Fruit fly (Drosophila melanogaster) whole organism, embryonic: ENCODE measurements around the gene hry.

ENCODE experiments used
- CG10462 ChIP-seq: fragments of 200-800 bp; sonication (Bioruptor generic); optimal IDR thresholded peaks from 2 replicates; lab custom pipeline; 2016; ENCODE audit warnings: missing biosample characterization, missing genetic modification characterization
- CG11695 ChIP-seq: fragments of 200-800 bp; sonication (Bioruptor generic); IDR thresholded peaks from 3 replicates; pipeline ENCODE4 v1.3.6; 2022; ENCODE audit warnings: missing biosample characterization, missing genetic modification characterization
- CG12155 ChIP-seq: fragments of 200-800 bp; sonication (Bioruptor generic); optimal IDR thresholded peaks from 3 replicates; lab custom pipeline; 2016; ENCODE audit warnings: missing biosample characterization, missing genetic modification characterization
- CG12219 ChIP-seq: fragments of 200-800 bp; sonication (Bioruptor generic); optimal IDR thresholded peaks from 3 replicates; lab custom pipeline; 2018; ENCODE audit warnings: missing biosample characterization, mild to moderate bottlenecking, missing genetic modification characterization
- CG12299 ChIP-seq: fragments of 200-800 bp; sonication (Bioruptor generic); optimal IDR thresholded peaks from 2 replicates; lab custom pipeline; 2018; ENCODE audit warnings: missing biosample characterization, mild to moderate bottlenecking, missing genetic modification characterization
- CG13296 ChIP-seq: fragments of 200-800 bp; sonication (Bioruptor generic); optimal IDR thresholded peaks from 3 replicates; lab custom pipeline; 2018; ENCODE audit warnings: missing biosample characterization, mild to moderate bottlenecking, missing genetic modification characterization
- CG14050 ChIP-seq: fragments of 200-800 bp; sonication (Bioruptor generic); IDR thresholded peaks from 3 replicates; pipeline ENCODE4 v1.3.6; 2022; ENCODE audit warnings: missing biosample characterization, missing genetic modification characterization
- CG15269 ChIP-seq: fragments of 200-800 bp; sonication (Bioruptor generic); optimal IDR thresholded peaks from 2 replicates; lab custom pipeline; 2018; ENCODE audit warnings: missing biosample characterization, mild to moderate bottlenecking, missing genetic modification characterization, moderate library complexity
- CG2202 ChIP-seq: fragments of 200-800 bp; sonication (Bioruptor generic); optimal IDR thresholded peaks from 2 replicates; lab custom pipeline; 2018; ENCODE audit warnings: missing biosample characterization, mild to moderate bottlenecking, missing genetic modification characterization
- CG2712 ChIP-seq: fragments of 200-800 bp; optimal IDR thresholded peaks from 3 replicates; lab custom pipeline; 2019; ENCODE audit warnings: missing biosample characterization, mild to moderate bottlenecking, missing genetic modification characterization, moderate library complexity
- CG3995 ChIP-seq: fragments of 200-800 bp; sonication (Bioruptor generic); optimal IDR thresholded peaks from 3 replicates; lab custom pipeline; 2016; ENCODE audit warnings: missing biosample characterization, missing genetic modification characterization
- CG42726 ChIP-seq: fragments of 200-800 bp; sonication (Bioruptor generic); IDR thresholded peaks from 2 replicates; pipeline ENCODE4 v1.3.6; 2022; ENCODE audit warnings: missing biosample characterization, missing genetic modification characterization; ENCODE audit not compliant: partially characterized antibody
- CG4820 ChIP-seq: fragments of 200-800 bp; sonication (Bioruptor generic); optimal IDR thresholded peaks from 3 replicates; lab custom pipeline; 2016; ENCODE audit warnings: missing biosample characterization, missing genetic modification characterization
- CG6689 ChIP-seq: fragments of 200-800 bp; sonication (Bioruptor generic); IDR thresholded peaks from 2 replicates; pipeline ENCODE4 v1.3.6; 2022; ENCODE audit warnings: missing biosample characterization, missing genetic modification characterization
- CG7357 ChIP-seq: fragments of 200-800 bp; sonication (Bioruptor generic); IDR thresholded peaks from 3 replicates; pipeline ENCODE4 v1.3.6; 2022; ENCODE audit warnings: missing biosample characterization, missing genetic modification characterization
- CG7928 ChIP-seq: fragments of 200-800 bp; sonication (Bioruptor generic); optimal IDR thresholded peaks from 2 replicates; lab custom pipeline; 2017; ENCODE audit warnings: missing biosample characterization, mild to moderate bottlenecking, missing genetic modification characterization
- CG8359 ChIP-seq: fragments of 200-800 bp; sonication (Bioruptor generic); optimal IDR thresholded peaks from 2 replicates; lab custom pipeline; 2017; ENCODE audit warnings: missing biosample characterization, mild to moderate bottlenecking, missing genetic modification characterization, borderline replicate concordance
- Dbx ChIP-seq: fragments of 200-800 bp; sonication (Bioruptor generic); IDR thresholded peaks from 3 replicates; pipeline ENCODE4 v1.3.6; 2022; ENCODE audit warnings: missing biosample characterization, missing genetic modification characterization
- ERR ChIP-seq: fragments of 200-800 bp; sonication (Bioruptor generic); optimal IDR thresholded peaks from 2 replicates; lab custom pipeline; 2016; ENCODE audit warnings: missing biosample characterization, missing genetic modification characterization
- Ets97D ChIP-seq: fragments of 200-800 bp; sonication (Bioruptor generic); optimal IDR thresholded peaks from 3 replicates; lab custom pipeline; 2016; ENCODE audit warnings: missing biosample characterization, missing genetic modification characterization
- HHEX ChIP-seq: fragments of 200-800 bp; sonication (Bioruptor generic); optimal IDR thresholded peaks from 3 replicates; lab custom pipeline; 2017; ENCODE audit warnings: missing biosample characterization, mild to moderate bottlenecking, missing genetic modification characterization, missing genetic modification reagents
- HLH3B ChIP-seq: fragments of 200-800 bp; sonication (Bioruptor generic); IDR thresholded peaks from 2 replicates; pipeline ENCODE4 v1.3.6; 2022; ENCODE audit warnings: missing biosample characterization, missing genetic modification characterization
- HLH54F ChIP-seq: fragments of 200-800 bp; sonication (Bioruptor generic); optimal IDR thresholded peaks from 3 replicates; lab custom pipeline; 2016; ENCODE audit warnings: missing biosample characterization, missing genetic modification characterization
- Hmx ChIP-seq: fragments of 200-800 bp; sonication (Bioruptor generic); optimal IDR thresholded peaks from 2 replicates; lab custom pipeline; 2016; ENCODE audit warnings: missing biosample characterization, missing genetic modification characterization
- Sin3A ChIP-seq: fragments of >200 bp; optimal IDR thresholded peaks from 2 replicates; lab custom pipeline; 2018
- Sox102F ChIP-seq: fragments of 200-800 bp; sonication (Bioruptor generic); optimal IDR thresholded peaks from 2 replicates; lab custom pipeline; 2018; ENCODE audit warnings: missing biosample characterization, mild to moderate bottlenecking, missing genetic modification characterization, moderate library complexity
- Stat92E ChIP-seq, 3 experiments: fragments of >200 bp in 2 of 3; fragments of 200-800 bp in 1 of 3; sonication (Bioruptor generic) in 1 of 3; optimal IDR thresholded peaks; 2 replicates each; lab custom pipeline; 2017 to 2019; ENCODE audit warnings: missing biosample characterization in 3 of 3, missing genetic modification characterization in 3 of 3, mild to moderate bottlenecking in 1 of 3, moderate library complexity in 1 of 3
- Usf ChIP-seq: fragments of 200-800 bp; sonication (Bioruptor generic); optimal IDR thresholded peaks from 2 replicates; lab custom pipeline; 2017; ENCODE audit warnings: missing genotype, missing biosample characterization, missing genetic modification characterization
- Xbp1 ChIP-seq: fragments of 200-800 bp; sonication (Bioruptor generic); optimal IDR thresholded peaks from 3 replicates; lab custom pipeline; 2016; ENCODE audit warnings: missing biosample characterization, mild to moderate bottlenecking, missing genetic modification characterization
- bsh ChIP-seq, 2 experiments: fragments of 200-800 bp; sonication (Bioruptor generic); optimal IDR thresholded peaks; 2 replicates each; lab custom pipeline; 2017 to 2018; ENCODE audit warnings: mild to moderate bottlenecking in 2 of 2, missing biosample characterization in 2 of 2, missing genetic modification characterization in 2 of 2, moderate library complexity in 1 of 2
- chm ChIP-seq: fragments of 200-800 bp; sonication (Bioruptor generic); IDR thresholded peaks from 2 replicates; pipeline ENCODE4 v1.3.6; 2022; ENCODE audit warnings: missing biosample characterization, missing genetic modification characterization
- eve ChIP-seq, 2 experiments: fragments of >200 bp; optimal IDR thresholded peaks; 2 replicates each; lab custom pipeline; 2017; ENCODE audit warnings: missing biosample characterization in 2 of 2, missing genetic modification characterization in 2 of 2
- fru ChIP-seq: fragments of >200 bp; optimal IDR thresholded peaks from 2 replicates; lab custom pipeline; 2017
- grn ChIP-seq: fragments of 200-800 bp; sonication (Bioruptor generic); optimal IDR thresholded peaks from 3 replicates; lab custom pipeline; 2017; ENCODE audit warnings: missing biosample characterization, missing genetic modification characterization
- gro ChIP-seq: fragments of 200-800 bp; sonication (Bioruptor generic); optimal IDR thresholded peaks from 2 replicates; lab custom pipeline; 2016; ENCODE audit warnings: missing biosample characterization, missing genetic modification characterization
- gsb-n ChIP-seq: fragments of 200-800 bp; sonication (Bioruptor generic); optimal IDR thresholded peaks from 3 replicates; lab custom pipeline; 2018; ENCODE audit warnings: missing biosample characterization, mild to moderate bottlenecking, missing genetic modification characterization
- kah ChIP-seq: fragments of 200-800 bp; sonication (Bioruptor generic); optimal IDR thresholded peaks from 2 replicates; lab custom pipeline; 2018; ENCODE audit warnings: missing biosample characterization, mild to moderate bottlenecking, missing genetic modification characterization
- mam ChIP-seq: fragments of 200-800 bp; sonication (Bioruptor generic); optimal IDR thresholded peaks from 3 replicates; lab custom pipeline; 2016; ENCODE audit warnings: missing biosample characterization, missing genetic modification characterization
- oc ChIP-seq: fragments of 200-800 bp; sonication (Bioruptor generic); optimal IDR thresholded peaks from 2 replicates; lab custom pipeline; 2018; ENCODE audit warnings: missing biosample characterization, mild to moderate bottlenecking, missing genetic modification characterization, moderate library complexity
- pb ChIP-seq: fragments of 200-800 bp; sonication (Bioruptor generic); optimal IDR thresholded peaks from 3 replicates; lab custom pipeline; 2016; ENCODE audit warnings: missing biosample characterization, missing genetic modification characterization
- pfk ChIP-seq: fragments of 200-800 bp; sonication (Bioruptor generic); optimal IDR thresholded peaks from 2 replicates; lab custom pipeline; 2018; ENCODE audit warnings: missing biosample characterization, mild to moderate bottlenecking, missing genetic modification characterization, moderate library complexity
- pnt ChIP-seq: fragments of 200-800 bp; sonication (Bioruptor generic); optimal IDR thresholded peaks from 3 replicates; lab custom pipeline; 2016; ENCODE audit warnings: missing biosample characterization, missing genetic modification characterization
- rib ChIP-seq: fragments of 200-800 bp; sonication (Bioruptor generic); IDR thresholded peaks from 2 replicates; pipeline ENCODE4 v1.3.6; 2022; ENCODE audit warnings: missing biosample characterization, missing genetic modification characterization
- sd ChIP-seq: fragments of 200-800 bp; sonication (Bioruptor generic); optimal IDR thresholded peaks from 3 replicates; lab custom pipeline; 2018; ENCODE audit warnings: missing biosample characterization, mild to moderate bottlenecking, missing genetic modification characterization, moderate library complexity
- sens ChIP-seq: fragments of 200-800 bp; sonication (Bioruptor generic); peaks from one replicate; lab custom pipeline; 2016; ENCODE audit warnings: missing biosample characterization, missing genetic modification characterization
- slbo ChIP-seq: fragments of 200-800 bp; sonication (Bioruptor generic); IDR thresholded peaks from 2 replicates; pipeline ENCODE4 v1.3.6; 2022; ENCODE audit warnings: missing biosample characterization, missing genetic modification characterization
- tap ChIP-seq: fragments of 200-800 bp; optimal IDR thresholded peaks from 3 replicates; lab custom pipeline; 2019; ENCODE audit warnings: missing biosample characterization, mild to moderate bottlenecking, missing genetic modification characterization, moderate library complexity
- tll ChIP-seq, 2 experiments: fragments of 200-800 bp in 1 of 2; fragments of >200 bp in 1 of 2; sonication (Bioruptor generic) in 1 of 2; optimal IDR thresholded peaks; 2 replicates each; lab custom pipeline; 2017 to 2019; ENCODE audit warnings: missing biosample characterization in 2 of 2, missing genetic modification characterization in 2 of 2, mild to moderate bottlenecking in 1 of 2, moderate library complexity in 1 of 2
- trem ChIP-seq: fragments of 200-800 bp; optimal IDR thresholded peaks from 3 replicates; lab custom pipeline; 2019; ENCODE audit warnings: missing biosample characterization, mild to moderate bottlenecking, missing genetic modification characterization, moderate library complexity
- ttk ChIP-seq: fragments of 200-800 bp; sonication (Bioruptor generic); IDR thresholded peaks from 2 replicates; pipeline ENCODE4 v2.1.2; 2022; ENCODE audit warnings: missing biosample characterization, missing genetic modification characterization
- tx ChIP-seq: fragments of 200-800 bp; sonication (Bioruptor generic); optimal IDR thresholded peaks from 2 replicates; lab custom pipeline; 2016; ENCODE audit warnings: missing biosample characterization, missing genetic modification characterization
- zen ChIP-seq: fragments of 200-800 bp; sonication (Bioruptor generic); optimal IDR thresholded peaks from 3 replicates; lab custom pipeline; 2018; ENCODE audit warnings: missing biosample characterization, mild to moderate bottlenecking, missing genetic modification characterization, moderate library complexity

Gene hry

dm6 chr3L:8721145-8721544, 45.6 kb downstream of the hry start, which contains the start of the genes CG32022 and CG6511 (continued):
- TF ChIP-seq CG7357 (GFP tag; lab: Robert Waterston, UW) (peak; percentile 95), CG2712 (tag; lab: Kevin White, UChicago) (peak; percentile 97), bsh (GFP tag; optimal IDR thresholded peaks at IDR 0.05; lab: Kevin White, UChicago) (peak in 1 of 2 experiments; percentile 95), tx (GFP tag; lab: Kevin White, UChicago) (peak; percentile 99), CG12155 (GFP tag; lab: Kevin White, UChicago) (peak; percentile 97), CG7928 (peak; percentile 78), CG15269 (peak; percentile 97), CG42726 (no peak), zen (tag; lab: Kevin White, UChicago) (peak; percentile 97), pb (peak; percentile 96), tll (GFP tag; optimal IDR thresholded peaks at IDR 0.05; lab: Kevin White, UChicago) (peak; percentile 97), tap (tag; lab: Kevin White, UChicago) (peak; percentile 94), gro (GFP tag; lab: Kevin White, UChicago) (peak; percentile 96), ttk (peak; percentile 94), CG11695 (GFP tag; lab: Robert Waterston, UW) (peak; percentile 92), CG12299 (tag; lab: Kevin White, UChicago) (peak; percentile 94), Stat92E (GFP tag; optimal IDR thresholded peaks at IDR 0.05; lab: Kevin White, UChicago) (peak in 1 of 3 experiments; percentile 88), fru (no peak), CG14050 (GFP tag; lab: Robert Waterston, UW) (peak; percentile 94), ERR (GFP tag; lab: Kevin White, UChicago) (peak; percentile 93), chm (GFP tag; lab: Robert Waterston, UW) (peak; percentile 81), Sin3A (lab: Kevin White, UChicago) (peak; percentile 93), HLH3B (GFP tag; lab: Robert Waterston, UW) (peak; percentile 94), CG6689 (GFP tag; lab: Robert Waterston, UW) (peak; percentile 96), grn (GFP tag; lab: Kevin White, UChicago) (no peak), mam (GFP tag; lab: Kevin White, UChicago) (peak; percentile 99), pnt (GFP tag; lab: Kevin White, UChicago) (peak; percentile 98), Dbx (GFP tag; lab: Robert Waterston, UW) (peak; percentile 97), CG12219 (GFP tag; lab: Kevin White, UChicago) (peak; percentile 92), oc (peak; percentile 90), Xbp1 (GFP tag; lab: Kevin White, UChicago) (peak; percentile 98), rib (peak; percentile 92), HHEX (peak; percentile 96), CG2202 (peak; percentile 91), eve (GFP tag; optimal IDR thresholded peaks at IDR 0.05; lab: Kevin White, UChicago) (peak in 1 of 2 experiments; percentile 44), kah (GFP tag; lab: Kevin White, UChicago) (peak; percentile 89), trem (tag; lab: Kevin White, UChicago) (peak; percentile 99), gsb-n (tag; lab: Kevin White, UChicago) (peak; percentile 93), CG13296 (GFP tag; lab: Kevin White, UChicago) (peak; percentile 96), CG8359 (GFP tag; lab: Kevin White, UChicago) (peak; percentile 89), CG10462 (GFP tag; lab: Kevin White, UChicago) (peak; percentile 95), CG4820 (GFP tag; lab: Kevin White, UChicago) (peak; percentile 97), pfk (GFP tag; lab: Kevin White, UChicago) (peak; percentile 67), HLH54F (GFP tag; lab: Kevin White, UChicago) (peak; percentile 99), Sox102F (GFP tag; lab: Kevin White, UChicago) (peak; percentile 95), sd (tag; lab: Kevin White, UChicago) (peak; percentile 97), sens (GFP tag; lab: Kevin White, UChicago) (peak; percentile 99), CG3995 (peak; percentile 83), Usf (GFP tag; lab: Kevin White, UChicago) (peak; percentile 98), Hmx (GFP tag; lab: Kevin White, UChicago) (peak; percentile 96), Ets97D (GFP tag; lab: Kevin White, UChicago) (peak; percentile 90), slbo (peak; percentile 98)
